Worm (Caenorhabditis elegans) whole organism, midembryonic: ENCODE measurements around the gene acr-18.

Experiments used
- T22C8.4 ChIP-seq: fragments of 200-800 bp; sonication (Bioruptor generic); IDR thresholded peaks from 2 replicates; pipeline ENCODE4 v1.3.6; 2022; ENCODE audit warnings: missing genetic modification characterization, missing compliant biosample characterization
- cog-1 ChIP-seq: sonication (generic microtip); optimal IDR thresholded peaks from 2 replicates; lab custom pipeline; 2016; ENCODE audit warnings: missing genetic modification characterization, missing compliant biosample characterization
- flt-1 ChIP-seq: fragments of 200-800 bp; sonication (Bioruptor generic); IDR thresholded peaks from 2 replicates; pipeline ENCODE4 v1.3.6; 2022; ENCODE audit warnings: missing genetic modification characterization, missing compliant biosample characterization
- klf-2 ChIP-seq: fragments of 200-800 bp; sonication (Bioruptor generic); conservative IDR thresholded peaks from 2 replicates; pipeline ENCODE4 v1.3.6; 2022; ENCODE audit warnings: missing genetic modification reagents, missing genetic modification characterization, missing compliant biosample characterization
- med-1 ChIP-seq: sonication (generic microtip); optimal IDR thresholded peaks from 2 replicates; lab custom pipeline; 2017; ENCODE audit warnings: missing genetic modification characterization, mild to moderate bottlenecking, missing compliant biosample characterization, antibody characterized with exemption, missing genetic modification reagents; ENCODE audit not compliant: insufficient read depth
- ref-1 ChIP-seq: fragments of 200-800 bp; sonication (Bioruptor generic); conservative IDR thresholded peaks from 2 replicates; pipeline ENCODE4 v1.3.6; 2022; ENCODE audit warnings: missing genetic modification reagents, missing genetic modification characterization, missing compliant biosample characterization
- tab-1 ChIP-seq: fragments of 200-800 bp; sonication (Bioruptor generic); IDR thresholded peaks from 2 replicates; pipeline ENCODE4 v1.3.6; 2022; ENCODE audit warnings: missing genetic modification characterization, missing compliant biosample characterization
- ztf-23 ChIP-seq: fragments of 200-800 bp; sonication (Bioruptor generic); IDR thresholded peaks from 2 replicates; pipeline ENCODE4 v1.3.6; 2022; ENCODE audit warnings: missing genetic modification reagents, missing genetic modification characterization, missing compliant biosample characterization
- ztf-29 ChIP-seq: fragments of 200-800 bp; sonication (Bioruptor generic); IDR thresholded peaks from 2 replicates; pipeline ENCODE4 v1.3.6; 2022; ENCODE audit warnings: missing genetic modification reagents, missing genetic modification characterization, missing compliant biosample characterization

The acr-18 gene

ce11 chrV:15505068-15505467, 53.9 kb downstream of the acr-18 start:
- TF ChIP-seq T22C8.4 (GFP tag; lab: Robert Waterston, UW) (0 out of 2 replicates have a peak, but pooled peaks have one; percentile 43), med-1 (GFP tag; lab: Kevin White, UChicago) (no peak), flt-1 (peak; percentile 85), ztf-29 (GFP tag; lab: Robert Waterston, UW) (peak; percentile 50; the same call in 1 of the 2 replicates), ref-1 (GFP tag; lab: Robert Waterston, UW) (peak; percentile 62), klf-2 (0 out of 2 replicates have a peak, but pooled peaks have one; percentile 10), ztf-23 (GFP tag; lab: Robert Waterston, UW) (peak; percentile 71), tab-1 (peak; percentile 79), cog-1 (tag; lab: Kevin White, UChicago) (no peak)

- TF ChIP-seq ref-1 (GFP tag; lab: Robert Waterston, UW) (no peak), T22C8.4 (GFP tag; lab: Robert Waterston, UW) (no peak), flt-1 (no peak), ztf-23 (GFP tag; lab: Robert Waterston, UW) (no peak), cog-1 (tag; lab: Kevin White, UChicago) (no peak), klf-2 (no peak), tab-1 (no peak), ztf-29 (GFP tag; lab: Robert Waterston, UW) (no peak), med-1 (GFP tag; lab: Kevin White, UChicago) (no peak)
Measured at ce11 chrV:15503603-15504002, 55.3 kb downstream of the acr-18 start.
